Fruit fly (Drosophila melanogaster): ENCODE measurements around the gene CG15020.

dm6 chr3L:4436421-4436820 lies 15.0 kb downstream of the CG15020 start, which contains the start of gene CG15021:
- TF ChIP-seq CTCF (optimal IDR thresholded peaks at IDR 0.05) (no peak), CG8478 (optimal IDR thresholded peaks at IDR 0.05) (no peak)

Data from S2 (cell line).